Fruit fly (Drosophila melanogaster): ENCODE measurements around the gene CG17327.

dm6 chr3R:12962612-12963011, 34.9 kb downstream of the CG17327 start:
- no peak for TF ChIP-seq lola (GFP tag; optimal IDR thresholded peaks at IDR 0.05)
- no peak for TF ChIP-seq h (GFP tag; optimal IDR thresholded peaks at IDR 0.05)
- TF ChIP-seq Dfd (GFP tag; optimal IDR thresholded peaks at IDR 0.05) = no peak
- no peak for TF ChIP-seq usp (GFP tag; optimal IDR thresholded peaks at IDR 0.05)
- TF ChIP-seq jim (GFP tag; optimal IDR thresholded peaks at IDR 0.05) = no peak
- no peak for TF ChIP-seq br (GFP tag; optimal IDR thresholded peaks at IDR 0.05)
- no peak for TF ChIP-seq Rel (GFP tag; optimal IDR thresholded peaks at IDR 0.05)
- TF ChIP-seq Rel (tag; optimal IDR thresholded peaks at IDR 0.05) = no peak
- no peak for TF ChIP-seq Hr83 (GFP tag; optimal IDR thresholded peaks at IDR 0.05; ENCODE audit: poor library complexity, severe bottlenecking)
- TF ChIP-seq psq (GFP tag; optimal IDR thresholded peaks at IDR 0.05) = no peak
- TF ChIP-seq Abd-B (GFP tag; optimal IDR thresholded peaks at IDR 0.05) = no peak
